Fruit fly (Drosophila melanogaster): Measurements from ENCODE around the gene CG32603.

DNA sequence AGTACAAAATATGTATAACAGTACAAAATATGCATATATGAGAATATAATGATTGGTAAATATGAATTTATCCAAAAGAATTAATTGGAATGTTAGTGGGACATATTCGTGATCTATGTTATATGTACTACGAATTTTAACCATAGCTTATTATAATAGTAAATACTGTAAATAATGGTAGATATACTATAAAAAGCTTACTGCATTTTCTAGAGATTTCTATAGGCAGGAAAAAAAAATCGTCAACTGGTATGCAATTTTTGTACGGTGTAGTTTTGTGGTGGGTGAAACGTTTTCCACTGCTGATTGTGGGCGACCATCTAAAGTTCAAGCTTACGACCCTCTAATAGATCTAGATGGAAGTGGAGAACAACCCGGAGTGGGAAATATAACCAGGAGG is 32.5 kb downstream of the CG32603 start:
- no peak for TF ChIP-seq Gug (GFP tag; IDR thresholded peaks at IDR 0.05)
- no peak for TF ChIP-seq CG16779 (tag; optimal IDR thresholded peaks at IDR 0.05)
- no peak for TF ChIP-seq dac (GFP tag; optimal IDR thresholded peaks at IDR 0.05)
- no peak for TF ChIP-seq CG9139 (GFP tag; optimal IDR thresholded peaks at IDR 0.05)
- TF ChIP-seq Smox (GFP tag; optimal IDR thresholded peaks at IDR 0.05): no peak
- TF ChIP-seq CG8319 (GFP tag; optimal IDR thresholded peaks at IDR 0.05): no peak
- TF ChIP-seq CG6854 (GFP tag; optimal IDR thresholded peaks at IDR 0.05): no peak
- no peak for TF ChIP-seq vri (GFP tag; optimal IDR thresholded peaks at IDR 0.05)
- TF ChIP-seq topi (GFP tag; optimal IDR thresholded peaks at IDR 0.05): no peak
- no peak for TF ChIP-seq CG3919 (GFP tag; optimal IDR thresholded peaks at IDR 0.05)
- TF ChIP-seq Lpt (GFP tag; optimal IDR thresholded peaks at IDR 0.05): no peak

Measured in whole organism, prepupa.